Fruit fly (Drosophila melanogaster): ENCODE data around the gene Axn.

The Axn gene

DNA sequence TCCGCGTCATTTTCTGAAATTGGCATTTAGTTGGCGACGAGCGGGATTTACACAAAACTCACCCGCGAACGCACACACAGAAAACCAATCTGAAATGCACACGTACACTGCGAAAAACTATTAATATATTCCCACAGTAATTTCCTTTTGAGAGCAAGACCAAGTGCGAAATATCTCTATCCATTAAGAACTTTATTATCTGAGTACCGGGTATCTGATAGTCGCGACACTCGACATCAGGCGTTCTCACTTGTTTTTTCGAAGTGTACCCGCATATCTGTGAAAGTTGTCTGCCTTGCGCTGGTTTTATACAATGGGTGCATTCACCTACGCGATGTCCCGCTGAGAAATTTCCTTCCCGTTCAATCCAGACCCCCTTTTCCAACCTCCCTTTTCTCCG, 53.4 kb downstream of the Axn start:
- TF ChIP-seq Myc (optimal IDR thresholded peaks at IDR 0.05) (no peak), ttk (optimal IDR thresholded peaks at IDR 0.05) (no peak), psq (optimal IDR thresholded peaks at IDR 0.05) (no peak)

DNA sequence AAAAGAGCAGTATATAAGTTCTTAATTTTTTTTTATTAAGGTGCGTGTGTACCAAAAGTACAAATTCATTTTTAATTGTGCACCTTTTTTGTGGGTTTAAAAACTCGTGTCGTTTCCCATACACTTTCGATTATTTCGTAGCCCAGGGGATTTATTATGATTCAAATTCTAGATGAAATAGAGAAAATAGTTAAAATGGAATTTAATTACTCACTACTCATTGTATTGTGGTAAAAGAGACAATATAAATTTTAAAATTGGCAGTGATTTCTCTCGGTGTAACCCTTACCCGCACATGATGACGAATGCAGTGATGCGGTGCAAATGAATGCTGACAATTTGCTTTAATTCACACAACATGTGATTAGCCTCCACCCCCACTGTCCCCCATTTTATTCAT, 60.6 kb downstream of the Axn start:
- TF ChIP-seq Myc (optimal IDR thresholded peaks at IDR 0.05): no peak
- TF ChIP-seq insv (optimal IDR thresholded peaks at IDR 0.05): no peak
- TF ChIP-seq h (optimal IDR thresholded peaks at IDR 0.05): no peak
- TF ChIP-seq psq (optimal IDR thresholded peaks at IDR 0.05): no peak
- no peak for TF ChIP-seq ttk (optimal IDR thresholded peaks at IDR 0.05)
- TF ChIP-seq Sin3A (optimal IDR thresholded peaks at IDR 0.05): no peak

dm6 chr3R:30084137-30084536, 61.5 kb downstream of the Axn start:
- no peak for TF ChIP-seq psq (optimal IDR thresholded peaks at IDR 0.05)
- TF ChIP-seq Myc (optimal IDR thresholded peaks at IDR 0.05): no peak
- TF ChIP-seq insv (optimal IDR thresholded peaks at IDR 0.05): no peak
- no peak for TF ChIP-seq ttk (optimal IDR thresholded peaks at IDR 0.05)
- TF ChIP-seq h (optimal IDR thresholded peaks at IDR 0.05): no peak
- TF ChIP-seq Sin3A (optimal IDR thresholded peaks at IDR 0.05): no peak
